Fruit fly (Drosophila melanogaster): ENCODE measurements around the gene RecQ5.

Gene RecQ5

DNA sequence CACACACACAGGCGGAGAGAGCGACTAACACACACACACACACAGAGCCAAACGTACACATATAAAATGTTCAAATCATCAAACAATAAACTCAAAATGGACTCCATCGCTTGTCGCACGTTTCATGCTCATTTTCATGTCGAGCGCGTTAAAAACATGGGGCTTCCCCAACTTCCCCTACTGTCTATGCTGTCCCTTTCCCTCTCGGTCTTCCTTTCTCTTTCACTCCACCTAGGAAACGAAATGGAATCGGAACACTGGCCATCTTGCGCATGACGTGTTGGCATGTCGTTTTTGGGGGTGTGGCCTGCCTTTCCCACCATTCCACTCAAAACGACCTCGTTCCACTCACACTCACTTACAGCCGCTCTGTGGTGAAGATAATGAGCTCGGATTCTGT lies 53.0 kb downstream of the RecQ5 start (continued):
- TF ChIP-seq crp (GFP tag; optimal IDR thresholded peaks at IDR 0.05) (no peak), ewg (GFP tag; optimal IDR thresholded peaks at IDR 0.05) (peak; percentile 94), CG6854 (GFP tag; optimal IDR thresholded peaks at IDR 0.05) (no peak), Hr51 (GFP tag; optimal IDR thresholded peaks at IDR 0.05) (no peak), sob (GFP tag; IDR thresholded peaks at IDR 0.05) (no peak), ato (GFP tag; IDR thresholded peaks at IDR 0.05; ENCODE audit: partially characterized antibody) (peak; percentile 35; the same call in 1 of the 2 replicates), cg (GFP tag; optimal IDR thresholded peaks at IDR 0.05) (peak; percentile 82), CG15011 (GFP tag; optimal IDR thresholded peaks at IDR 0.05) (no peak), CG1602 (GFP tag; optimal IDR thresholded peaks at IDR 0.05) (no peak), vvl (GFP tag; IDR thresholded peaks at IDR 0.05) (no peak), row (GFP tag; IDR thresholded peaks at IDR 0.05) (no peak), CG9817 (tag; optimal IDR thresholded peaks at IDR 0.05) (no peak), sim (GFP tag; IDR thresholded peaks at IDR 0.05) (no peak), Hr39 (optimal IDR thresholded peaks at IDR 0.05) (no peak), Hey (tag; optimal IDR thresholded peaks at IDR 0.05) (no peak), knrl (GFP tag; IDR thresholded peaks at IDR 0.05; ENCODE audit: partially characterized antibody) (0 out of 3 replicates have a peak, but pooled peaks have one; percentile 24), fru (optimal IDR thresholded peaks at IDR 0.05) (no peak), CG8290 (GFP tag; optimal IDR thresholded peaks at IDR 0.05) (no peak), CG8290 (tag; optimal IDR thresholded peaks at IDR 0.05) (no peak), Mes4 (GFP tag; optimal IDR thresholded peaks at IDR 0.05) (no peak), CG17802 (tag; optimal IDR thresholded peaks at IDR 0.05) (no peak), ci (GFP tag; IDR thresholded peaks at IDR 0.05) (no peak; the same call in 2 of the 3 replicates), CG17186 (GFP tag; optimal IDR thresholded peaks at IDR 0.05) (no peak), Nf-YA (GFP tag; IDR thresholded peaks at IDR 0.05) (0 out of 2 replicates have a peak, but pooled peaks have one; percentile 31), CG18599 (GFP tag; optimal IDR thresholded peaks at IDR 0.05) (no peak), CG33557 (GFP tag; optimal IDR thresholded peaks at IDR 0.05) (peak; percentile 11), gcm2 (GFP tag; optimal IDR thresholded peaks at IDR 0.05) (no peak), dysf (GFP tag; IDR thresholded peaks at IDR 0.05) (no peak), CG11247 (GFP tag; IDR thresholded peaks at IDR 0.05) (no peak), HmgD (GFP tag; optimal IDR thresholded peaks at IDR 0.05) (peak; percentile 8), zen2 (GFP tag; IDR thresholded peaks at IDR 0.05; ENCODE audit: partially characterized antibody) (no peak), cato (GFP tag; optimal IDR thresholded peaks at IDR 0.05; ENCODE audit: borderline replicate concordance) (no peak), CG33213 (GFP tag; optimal IDR thresholded peaks at IDR 0.05) (no peak), pzg (GFP tag; optimal IDR thresholded peaks at IDR 0.05) (no peak), dati (GFP tag; IDR thresholded peaks at IDR 0.05) (no peak), ham (GFP tag; IDR thresholded peaks at IDR 0.05) (no peak), lola (GFP tag; optimal IDR thresholded peaks at IDR 0.05) (no peak), CG18476 (GFP tag; optimal IDR thresholded peaks at IDR 0.05) (no peak), ERR (GFP tag; optimal IDR thresholded peaks at IDR 0.05) (no peak), Spps (tag; optimal IDR thresholded peaks at IDR 0.05) (no peak), E2f1 (GFP tag; IDR thresholded peaks at IDR 0.05) (no peak), CG5180 (GFP tag; optimal IDR thresholded peaks at IDR 0.05) (no peak), CG11093 (GFP tag; IDR thresholded peaks at IDR 0.05) (no peak), Pdp1 (GFP tag; optimal IDR thresholded peaks at IDR 0.05) (no peak), Jarid2 (GFP tag; optimal IDR thresholded peaks at IDR 0.05) (peak; percentile 75), insv (GFP tag; optimal IDR thresholded peaks at IDR 0.05) (no peak), gce (GFP tag; IDR thresholded peaks at IDR 0.05) (no peak), bab2 (GFP tag; optimal IDR thresholded peaks at IDR 0.05) (no peak), B-H1 (GFP tag; IDR thresholded peaks at IDR 0.05) (no peak), CG13894 (tag; optimal IDR thresholded peaks at IDR 0.05) (no peak), dan (GFP tag; IDR thresholded peaks at IDR 0.05) (no peak)
